Fruit fly (Drosophila melanogaster): ENCODE measurements around the gene CG7227.

- TF ChIP-seq CG9948 (tag; optimal IDR thresholded peaks at IDR 0.05) (no peak), CG12605 (GFP tag; IDR thresholded peaks at IDR 0.05) (no peak), CG13204 (GFP tag; optimal IDR thresholded peaks at IDR 0.05) (no peak), CG8301 (tag; optimal IDR thresholded peaks at IDR 0.05) (no peak), CG8159 (tag; optimal IDR thresholded peaks at IDR 0.05) (no peak)
Observed at dm6 chr2L:8012551-8012950, 14.6 kb upstream of the CG7227 start.

Measured in whole organism, pupa.